Fruit fly (Drosophila melanogaster) whole organism: ENCODE data around the gene fzy.

Experiments
- EcR ChIP-seq, 2 experiments: fragments of >200 bp; optimal IDR thresholded peaks; 2 replicates each; lab custom pipeline; 2017; ENCODE audit warnings: missing biosample characterization in 2 of 2, missing genetic modification characterization in 2 of 2, missing genetic modification reagents in 2 of 2
- pan ChIP-seq: fragments of >200 bp; optimal IDR thresholded peaks from 2 replicates; lab custom pipeline; 2017
- psq ChIP-seq: fragments of >200 bp; optimal IDR thresholded peaks from 2 replicates; lab custom pipeline; 2017
- usp ChIP-seq: fragments of >200 bp; optimal IDR thresholded peaks from 2 replicates; lab custom pipeline; 2017; ENCODE audit warnings: missing biosample characterization, missing genetic modification characterization, mixed read lengths

DNA sequence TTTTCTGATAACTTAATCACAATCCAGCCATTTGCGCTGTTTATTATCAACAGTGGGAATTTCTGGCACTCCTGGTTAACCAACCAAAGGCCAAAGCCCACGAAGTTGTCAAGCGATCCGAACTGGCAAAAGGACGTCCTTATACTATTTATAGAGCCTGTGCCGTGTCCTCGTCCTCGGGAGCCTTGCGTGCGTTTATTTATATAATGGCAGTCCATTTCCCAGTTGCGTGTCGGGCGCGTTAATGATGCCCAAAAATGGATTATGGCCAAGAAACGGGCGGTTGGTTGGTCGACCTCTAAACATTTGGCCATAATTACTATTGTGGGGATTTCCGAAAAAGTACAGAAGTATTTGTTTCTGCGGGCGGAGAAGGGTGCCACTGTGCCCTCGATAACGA lies 9.7 kb downstream of the fzy start:
- TF ChIP-seq psq (lab: Kevin White, UChicago), result no peak
- TF ChIP-seq pan (lab: Kevin White, UChicago), result no peak
- TF ChIP-seq usp, result no peak
- no peak for TF ChIP-seq EcR (GFP tag; optimal IDR thresholded peaks at IDR 0.05; lab: Kevin White, UChicago)
